Fruit fly (Drosophila melanogaster) whole organism, wandering third instar larva: Measurements from ENCODE around the gene Ir25a.

Source experiments
- Abd-B ChIP-seq: fragments of >200 bp; optimal IDR thresholded peaks from 2 replicates; lab custom pipeline; 2017; ENCODE audit warnings: missing biosample characterization, missing genetic modification characterization
- CG32264 ChIP-seq: fragments of 200-800 bp; sonication (Bioruptor generic); optimal IDR thresholded peaks from 2 replicates; lab custom pipeline; 2016; ENCODE audit warnings: missing biosample characterization, missing genetic modification characterization
- CG9705 ChIP-seq: fragments of 200-800 bp; sonication (Bioruptor generic); optimal IDR thresholded peaks from 2 replicates; lab custom pipeline; 2018; ENCODE audit warnings: missing biosample characterization, mild to moderate bottlenecking, missing genetic modification characterization
- CrebA ChIP-seq: fragments of 200-800 bp; sonication (Bioruptor generic); optimal IDR thresholded peaks from 2 replicates; lab custom pipeline; 2016; ENCODE audit warnings: missing biosample characterization, mild to moderate bottlenecking, missing genetic modification characterization, borderline replicate concordance
- Dfd ChIP-seq: fragments of >200 bp; optimal IDR thresholded peaks from 2 replicates; lab custom pipeline; 2017; ENCODE audit warnings: missing biosample characterization, missing genetic modification characterization
- Dif ChIP-seq: fragments of 200-275, 200-300 bp; sonication (Bioruptor generic); optimal IDR thresholded peaks from 2 replicates; lab custom pipeline; 2018; ENCODE audit warnings: missing biosample characterization, missing genetic modification characterization; ENCODE audit not compliant: partially characterized antibody
- GATAd ChIP-seq: sonication (Bioruptor generic); optimal IDR thresholded peaks from 2 replicates; lab custom pipeline; 2016; ENCODE audit warnings: missing biosample characterization, missing genetic modification characterization
- HLH106 ChIP-seq: fragments of 200-800 bp; optimal IDR thresholded peaks from 3 replicates; lab custom pipeline; 2019; ENCODE audit warnings: missing biosample characterization, mild to moderate bottlenecking, missing genetic modification characterization, moderate library complexity
- Hnf4 ChIP-seq: fragments of 200-800 bp; sonication (Bioruptor generic); optimal IDR thresholded peaks from 2 replicates; lab custom pipeline; 2016; ENCODE audit warnings: missing biosample characterization, mild to moderate bottlenecking, missing genetic modification characterization
- Hr78 ChIP-seq: fragments of >200 bp; optimal IDR thresholded peaks from 2 replicates; lab custom pipeline; 2017; ENCODE audit warnings: missing biosample characterization, missing genetic modification characterization
- Hr83 ChIP-seq: fragments of 200-300 bp; sonication (Bioruptor generic); optimal IDR thresholded peaks from 2 replicates; lab custom pipeline; 2016; ENCODE audit warnings: missing biosample characterization, mild to moderate bottlenecking, missing genetic modification characterization, moderate library complexity; ENCODE audit not compliant: poor library complexity, severe bottlenecking
- Jra ChIP-seq: sonication (Bioruptor generic); optimal IDR thresholded peaks from 2 replicates; lab custom pipeline; 2016; ENCODE audit warnings: missing biosample characterization, missing genetic modification characterization
- Mio ChIP-seq: sonication (Bioruptor generic); optimal IDR thresholded peaks from 2 replicates; lab custom pipeline; 2016; ENCODE audit warnings: missing biosample characterization, missing genetic modification characterization
- Myc ChIP-seq: fragments of >200 bp; optimal IDR thresholded peaks from 2 replicates; lab custom pipeline; 2017
- N ChIP-seq: fragments of >200 bp; optimal IDR thresholded peaks from 2 replicates; lab custom pipeline; 2018; ENCODE audit warnings: missing biosample characterization, missing external identifiers, missing genetic modification characterization
- OdsH ChIP-seq: fragments of 200-800 bp; sonication (Bioruptor generic); optimal IDR thresholded peaks from 2 replicates; lab custom pipeline; 2016; ENCODE audit warnings: missing biosample characterization, mild to moderate bottlenecking, missing genetic modification characterization
- Rel ChIP-seq, 2 experiments: fragments of 200-800 bp; sonication (Bioruptor generic) in 1 of 2; optimal IDR thresholded peaks; 2 replicates in 1 of 2; 3 replicates in 1 of 2; lab custom pipeline; 2016 to 2019; ENCODE audit warnings: mild to moderate bottlenecking in 2 of 2, missing biosample characterization in 2 of 2, missing genetic modification characterization in 2 of 2, moderate library complexity in 1 of 2
- Sp1 ChIP-seq: fragments of 200-800 bp; sonication (Bioruptor generic); optimal IDR thresholded peaks from 3 replicates; lab custom pipeline; 2019; ENCODE audit warnings: missing biosample characterization, mild to moderate bottlenecking, missing genetic modification characterization, moderate library complexity
- Vsx2 ChIP-seq: fragments of 200-300, 225-300 bp; sonication (Bioruptor generic); optimal IDR thresholded peaks from 2 replicates; lab custom pipeline; 2018; ENCODE audit warnings: missing biosample characterization, missing genetic modification characterization; ENCODE audit not compliant: partially characterized antibody
- br ChIP-seq: fragments of 200-800 bp; sonication (Bioruptor generic); optimal IDR thresholded peaks from 2 replicates; lab custom pipeline; 2016; ENCODE audit warnings: missing biosample characterization, missing genetic modification characterization
- brk ChIP-seq: fragments of 200-800 bp; sonication (Bioruptor generic); optimal IDR thresholded peaks from 2 replicates; lab custom pipeline; 2016; ENCODE audit warnings: missing biosample characterization, mild to moderate bottlenecking, missing genetic modification characterization
- dl ChIP-seq, 2 experiments: fragments of 175-275, 200-275 bp in 1 of 2; fragments of 200-275 bp in 1 of 2; sonication (Bioruptor generic); optimal IDR thresholded peaks; lab custom pipeline; 2018; ENCODE audit warnings: mild to moderate bottlenecking in 2 of 2, missing biosample characterization in 2 of 2, missing genetic modification characterization in 2 of 2, moderate library complexity in 2 of 2; ENCODE audit not compliant: partially characterized antibody in 2 of 2, insufficient read depth in 1 of 2
- dmrt93B ChIP-seq: fragments of 200-800 bp; sonication (Bioruptor generic); optimal IDR thresholded peaks from 2 replicates; lab custom pipeline; 2018; ENCODE audit warnings: missing biosample characterization, mild to moderate bottlenecking, missing genetic modification characterization
- dsf ChIP-seq: sonication (Bioruptor generic); optimal IDR thresholded peaks from 2 replicates; lab custom pipeline; 2016; ENCODE audit warnings: missing biosample characterization, missing genetic modification characterization, borderline replicate concordance
- ey ChIP-seq: fragments of 200-800 bp; sonication (Bioruptor generic); optimal IDR thresholded peaks from 2 replicates; lab custom pipeline; 2016; ENCODE audit warnings: missing biosample characterization, missing genetic modification characterization
- foxo ChIP-seq, 2 experiments: fragments of 200-800 bp; sonication (Bioruptor generic); optimal IDR thresholded peaks; 2 replicates in 1 of 2; 3 replicates in 1 of 2; lab custom pipeline; 2016 to 2017; ENCODE audit warnings: missing biosample characterization in 2 of 2, missing genetic modification characterization in 2 of 2
- fru ChIP-seq: fragments of 200-800 bp; sonication (Bioruptor generic); optimal IDR thresholded peaks from 3 replicates; lab custom pipeline; 2016; ENCODE audit warnings: missing biosample characterization, mild to moderate bottlenecking, missing genetic modification characterization
- h ChIP-seq: fragments of 200-800 bp; sonication (Bioruptor generic); optimal IDR thresholded peaks from 3 replicates; lab custom pipeline; 2016; ENCODE audit warnings: missing biosample characterization, mild to moderate bottlenecking, missing genetic modification characterization
- jim ChIP-seq: fragments of 175-275, 200-325 bp; sonication (Bioruptor generic); optimal IDR thresholded peaks from 2 replicates; lab custom pipeline; 2016; ENCODE audit warnings: missing biosample characterization, mild to moderate bottlenecking, missing genetic modification characterization
- lola ChIP-seq: fragments of >200 bp; optimal IDR thresholded peaks from 2 replicates; lab custom pipeline; 2017; ENCODE audit warnings: missing biosample characterization, missing genetic modification characterization
- pan ChIP-seq: fragments of >200 bp; optimal IDR thresholded peaks from 2 replicates; lab custom pipeline; 2017
- psq ChIP-seq: fragments of 200-800 bp; sonication (Bioruptor generic); optimal IDR thresholded peaks from 3 replicates; lab custom pipeline; 2017; ENCODE audit warnings: missing biosample characterization, mild to moderate bottlenecking, missing genetic modification characterization, moderate library complexity
- rgr ChIP-seq: fragments of 200-800 bp; sonication (Bioruptor generic); optimal IDR thresholded peaks from 3 replicates; lab custom pipeline; 2016; ENCODE audit warnings: missing biosample characterization, mild to moderate bottlenecking, missing genetic modification characterization
- sage ChIP-seq: fragments of 200-800 bp; sonication (Bioruptor generic); optimal IDR thresholded peaks from 2 replicates; lab custom pipeline; 2016; ENCODE audit warnings: missing biosample characterization, mild to moderate bottlenecking, missing genetic modification characterization
- sv ChIP-seq: fragments of 200-800 bp; sonication (Bioruptor generic); optimal IDR thresholded peaks from 3 replicates; lab custom pipeline; 2016; ENCODE audit warnings: missing biosample characterization, missing genetic modification characterization
- tai ChIP-seq: sonication (Bioruptor generic); optimal IDR thresholded peaks from 2 replicates; lab custom pipeline; 2016; ENCODE audit warnings: missing biosample characterization, missing genetic modification characterization
- usp ChIP-seq: fragments of >200 bp; optimal IDR thresholded peaks from 2 replicates; lab custom pipeline; 2017; ENCODE audit warnings: missing biosample characterization, missing genetic modification characterization
- woc ChIP-seq: sonication (Bioruptor generic); optimal IDR thresholded peaks from 2 replicates; lab custom pipeline; 2016; ENCODE audit warnings: missing biosample characterization, mild to moderate bottlenecking, missing genetic modification characterization

The Ir25a gene

DNA sequence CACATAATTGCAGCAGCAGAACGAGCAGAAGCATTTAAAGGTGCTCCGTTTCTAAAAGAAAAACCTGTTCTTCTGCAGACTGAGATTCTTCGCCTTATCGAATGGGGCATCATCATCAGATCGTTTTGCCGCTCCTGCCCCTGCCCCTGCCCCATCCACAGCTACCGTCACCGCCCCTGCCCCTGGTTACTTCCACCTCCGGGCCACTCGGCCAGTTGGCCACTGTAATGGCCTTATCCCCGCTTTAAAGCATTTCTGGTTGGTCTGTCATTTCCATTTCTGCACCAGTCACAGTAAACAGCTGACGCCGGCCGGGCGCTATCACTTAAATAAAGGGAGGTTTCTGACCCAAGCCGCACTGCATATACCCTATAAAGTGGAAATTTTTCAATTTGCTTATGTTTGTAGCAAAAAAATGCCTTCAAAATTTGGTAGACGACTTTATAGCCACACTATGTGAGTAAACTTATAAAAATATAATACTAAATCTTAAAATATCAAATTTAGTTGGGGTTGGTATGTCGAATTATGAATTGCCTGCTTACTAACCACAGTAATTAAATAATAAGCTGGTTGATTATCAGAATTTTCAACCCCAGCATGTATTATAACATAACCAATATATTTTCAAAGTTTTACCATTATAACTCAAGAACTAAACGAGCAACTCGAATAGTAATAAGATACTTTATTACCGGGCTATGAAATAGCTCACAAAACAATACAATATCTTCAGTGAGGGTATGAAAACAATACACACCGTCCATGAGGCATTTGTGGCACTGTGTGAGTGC is 24.2 kb downstream of the Ir25a start:
- TF ChIP-seq sage (GFP tag; lab: Kevin White, UChicago): no peak
- TF ChIP-seq dsf (GFP tag; lab: Kevin White, UChicago): peak; percentile 5
- peak; percentile 49 for TF ChIP-seq Hnf4 (GFP tag; lab: Kevin White, UChicago)
- TF ChIP-seq Dfd (GFP tag; lab: Kevin White, UChicago): no peak
- no peak for TF ChIP-seq Mio (GFP tag; lab: Kevin White, UChicago)
- TF ChIP-seq N: no peak
- peak; percentile 93 for TF ChIP-seq woc (GFP tag; lab: Kevin White, UChicago)
- no peak for TF ChIP-seq pan (lab: Kevin White, UChicago)
- peak; percentile 57 for TF ChIP-seq rgr (GFP tag; lab: Kevin White, UChicago)
- peak; percentile 82 for TF ChIP-seq Sp1 (GFP tag; lab: Kevin White, UChicago)
- TF ChIP-seq h (GFP tag; lab: Kevin White, UChicago): peak; percentile 58
- TF ChIP-seq GATAd (GFP tag; lab: Kevin White, UChicago): no peak
- peak; percentile 60 for TF ChIP-seq ey (GFP tag; lab: Kevin White, UChicago)
- no peak for TF ChIP-seq Abd-B (GFP tag; lab: Kevin White, UChicago)
- no peak for TF ChIP-seq Dif
- no peak for TF ChIP-seq Hr78 (GFP tag; lab: Kevin White, UChicago)
- TF ChIP-seq HLH106: peak; percentile 75
- peak; percentile 68 for TF ChIP-seq OdsH (GFP tag; lab: Kevin White, UChicago)
- TF ChIP-seq dl (GFP tag; optimal IDR thresholded peaks at IDR 0.05; lab: Kevin White, UChicago; ENCODE audit: insufficient read depth in 1 of 2, partially characterized antibody in 2 of 2): no peak
- TF ChIP-seq Rel (GFP tag; optimal IDR thresholded peaks at IDR 0.05; lab: Kevin White, UChicago): no peak
- TF ChIP-seq Rel (tag; optimal IDR thresholded peaks at IDR 0.05; lab: Kevin White, UChicago): no peak
- peak; percentile 64 for TF ChIP-seq dmrt93B
- peak; percentile 20 for TF ChIP-seq brk
- TF ChIP-seq jim (GFP tag; lab: Kevin White, UChicago): no peak
- no peak for TF ChIP-seq CrebA (GFP tag; lab: Kevin White, UChicago)
- TF ChIP-seq tai (GFP tag; lab: Kevin White, UChicago): peak; percentile 31
- peak; percentile 60 for TF ChIP-seq CG9705
- no peak for TF ChIP-seq Myc (lab: Kevin White, UChicago)
- no peak for TF ChIP-seq Hr83 (GFP tag; lab: Kevin White, UChicago)
- no peak for TF ChIP-seq Jra (GFP tag; lab: Kevin White, UChicago)
- TF ChIP-seq Vsx2 (GFP tag; lab: Kevin White, UChicago): no peak
- TF ChIP-seq foxo (GFP tag; optimal IDR thresholded peaks at IDR 0.05; lab: Kevin White, UChicago): peak in 1 of 2 experiments; percentile 70
- peak; percentile 45 for TF ChIP-seq br (GFP tag; lab: Kevin White, UChicago)
- TF ChIP-seq sv (GFP tag; lab: Kevin White, UChicago): peak; percentile 51
- peak; percentile 69 for TF ChIP-seq psq (GFP tag; lab: Kevin White, UChicago)
- TF ChIP-seq fru (GFP tag; lab: Kevin White, UChicago): peak; percentile 62
- no peak for TF ChIP-seq usp (GFP tag; lab: Kevin White, UChicago)
- no peak for TF ChIP-seq lola (GFP tag; lab: Kevin White, UChicago)
- no peak for TF ChIP-seq CG32264 (GFP tag; lab: Kevin White, UChicago)

DNA sequence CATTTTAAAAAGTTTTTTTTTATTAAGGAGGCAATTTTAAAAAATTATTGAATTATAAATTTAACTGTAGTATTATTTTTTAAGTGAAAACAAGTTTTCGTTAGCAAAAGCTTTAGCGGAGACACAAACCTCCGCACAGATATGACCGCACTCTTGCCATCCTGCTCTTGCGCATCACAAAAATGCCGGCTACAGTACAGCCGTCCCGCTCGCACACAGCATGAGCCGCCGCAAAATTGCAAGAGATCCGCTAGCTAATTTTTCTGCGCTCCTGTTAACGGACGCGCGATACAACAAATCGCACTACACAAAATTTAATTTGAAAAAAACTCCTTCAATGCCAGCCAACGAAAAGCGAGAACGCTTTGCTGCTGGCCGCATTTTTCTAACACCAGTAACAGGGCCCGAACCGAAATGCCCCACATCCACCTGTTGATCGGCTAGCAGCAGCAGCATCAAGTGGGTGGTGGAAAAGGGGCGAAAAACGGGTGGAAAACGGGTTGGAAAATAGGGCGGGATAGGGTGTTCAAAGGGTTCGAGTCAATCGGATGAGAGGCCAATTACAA is 25.0 kb downstream of the Ir25a start:
- TF ChIP-seq Hnf4 (GFP tag; lab: Kevin White, UChicago) (no peak), dsf (GFP tag; lab: Kevin White, UChicago) (no peak), HLH106 (no peak), Jra (GFP tag; lab: Kevin White, UChicago) (no peak), br (GFP tag; lab: Kevin White, UChicago) (no peak), sv (GFP tag; lab: Kevin White, UChicago) (no peak), rgr (GFP tag; lab: Kevin White, UChicago) (peak; percentile 4), lola (GFP tag; lab: Kevin White, UChicago) (no peak), dl (GFP tag; optimal IDR thresholded peaks at IDR 0.05; lab: Kevin White, UChicago; ENCODE audit: insufficient read depth in 1 of 2, partially characterized antibody in 2 of 2) (peak in 1 of 2 experiments; percentile 26), sage (GFP tag; lab: Kevin White, UChicago) (peak; percentile 15), Hr83 (GFP tag; lab: Kevin White, UChicago) (no peak), Sp1 (GFP tag; lab: Kevin White, UChicago) (peak; percentile 45), h (GFP tag; lab: Kevin White, UChicago) (peak; percentile 54), pan (lab: Kevin White, UChicago) (no peak), Rel (GFP tag; optimal IDR thresholded peaks at IDR 0.05; lab: Kevin White, UChicago) (no peak), Rel (tag; optimal IDR thresholded peaks at IDR 0.05; lab: Kevin White, UChicago) (peak; percentile 44), Hr78 (GFP tag; lab: Kevin White, UChicago) (no peak), woc (GFP tag; lab: Kevin White, UChicago) (peak; percentile 29), Dfd (GFP tag; lab: Kevin White, UChicago) (no peak), tai (GFP tag; lab: Kevin White, UChicago) (no peak), foxo (GFP tag; optimal IDR thresholded peaks at IDR 0.05; lab: Kevin White, UChicago) (no peak), Mio (GFP tag; lab: Kevin White, UChicago) (no peak), OdsH (GFP tag; lab: Kevin White, UChicago) (peak; percentile 42), CrebA (GFP tag; lab: Kevin White, UChicago) (no peak), usp (GFP tag; lab: Kevin White, UChicago) (no peak), Vsx2 (GFP tag; lab: Kevin White, UChicago) (peak; percentile 79), fru (GFP tag; lab: Kevin White, UChicago) (no peak), GATAd (GFP tag; lab: Kevin White, UChicago) (no peak), CG32264 (GFP tag; lab: Kevin White, UChicago) (no peak), N (no peak), CG9705 (no peak), Abd-B (GFP tag; lab: Kevin White, UChicago) (no peak), ey (GFP tag; lab: Kevin White, UChicago) (peak; percentile 0), psq (GFP tag; lab: Kevin White, UChicago) (no peak), jim (GFP tag; lab: Kevin White, UChicago) (no peak), dmrt93B (no peak), Myc (lab: Kevin White, UChicago) (no peak)
